Worm (Caenorhabditis elegans): ENCODE data around the gene cpt-6.

Gene cpt-6

DNA sequence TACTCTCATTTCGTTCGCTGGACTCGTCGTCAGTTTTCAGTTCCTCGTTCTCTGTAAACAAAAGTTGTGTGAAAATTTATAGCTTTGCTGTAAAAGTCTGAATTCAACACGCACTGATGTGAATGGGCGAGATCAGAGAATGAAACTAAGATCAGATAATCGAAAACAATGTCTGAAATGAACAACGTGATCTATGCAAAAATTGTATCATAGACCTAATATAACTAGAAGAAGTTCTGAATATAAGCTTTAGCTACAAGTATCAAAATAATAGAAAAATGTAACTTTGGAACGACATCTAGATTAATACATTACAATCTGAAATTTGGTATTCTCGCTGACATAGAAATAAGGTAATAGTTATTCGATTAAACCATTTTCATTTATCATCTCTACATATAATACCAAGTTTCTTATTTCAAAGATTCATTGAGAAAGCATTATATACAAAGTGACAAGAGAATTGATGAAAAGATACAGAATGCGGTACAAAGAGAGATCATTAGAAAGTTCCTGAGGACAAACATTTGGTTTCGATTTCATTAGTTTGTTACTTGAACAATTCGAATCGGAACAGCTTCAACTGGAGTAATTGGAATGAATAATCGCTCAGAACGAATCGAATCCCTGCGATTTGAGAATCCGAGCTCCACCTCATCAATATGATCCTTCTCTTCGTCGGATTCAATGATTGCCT is 10.6 kb upstream of the cpt-6 start, which contains the start of gene moc-2:
Gene moc-2, minus strand, starts transcription at position 51 of the 697 bp plus-strand sequence.
- TF ChIP-seq unc-62 (GFP tag; optimal IDR thresholded peaks at IDR 0.05 in 1 of 2) (peak in 1 of 2 experiments; percentile 76), unc-62 (tag; optimal IDR thresholded peaks at IDR 0.05) (no peak), zag-1 (tag; optimal IDR thresholded peaks at IDR 0.05) (no peak)

DNA sequence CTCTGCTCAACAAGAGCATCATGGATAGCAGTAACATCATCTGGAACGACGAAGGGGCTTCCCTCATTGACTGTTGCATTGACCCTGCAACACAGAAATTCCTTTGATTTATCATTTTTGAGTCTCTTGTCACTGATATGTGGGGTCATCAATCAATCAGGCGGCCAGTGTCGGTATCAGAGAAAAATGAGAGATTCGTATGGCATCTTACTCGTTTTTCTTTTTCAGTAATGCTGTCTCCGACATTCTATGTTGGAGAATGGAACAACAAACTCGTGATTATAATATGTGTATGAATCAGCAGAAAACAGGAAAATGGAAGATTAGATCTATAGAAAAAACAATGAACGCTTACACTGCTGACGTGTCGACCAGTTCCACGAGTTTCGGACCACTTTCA is 9.4 kb upstream of the cpt-6 start:
- TF ChIP-seq lir-3 (tag; optimal IDR thresholded peaks at IDR 0.05): no peak
- TF ChIP-seq hlh-11 (tag; optimal IDR thresholded peaks at IDR 0.05): peak; percentile 30
- TF ChIP-seq lim-7 (GFP tag; IDR thresholded peaks at IDR 0.05): no peak
- TF ChIP-seq nhr-77 (tag; optimal IDR thresholded peaks at IDR 0.05): peak; percentile 9
- TF ChIP-seq dmd-6 (GFP tag; IDR thresholded peaks at IDR 0.05): peak; percentile 34; the same call in 1 of the 2 replicates
- TF ChIP-seq nhr-41 (GFP tag; IDR thresholded peaks at IDR 0.05): no peak
- TF ChIP-seq nhr-28 (tag; optimal IDR thresholded peaks at IDR 0.05): peak; percentile 23
- TF ChIP-seq hlh-30 (tag; optimal IDR thresholded peaks at IDR 0.05; ENCODE audit: insufficient read depth): peak; percentile 35
- TF ChIP-seq daf-16 (GFP tag; optimal IDR thresholded peaks at IDR 0.05): no peak
- peak; percentile 37 for TF ChIP-seq daf-16 (tag; optimal IDR thresholded peaks at IDR 0.05)
- TF ChIP-seq hmg-1.1 (GFP tag; IDR thresholded peaks at IDR 0.05): no peak
- no peak for TF ChIP-seq pha-4 (GFP tag; IDR thresholded peaks at IDR 0.05)
- no peak for TF ChIP-seq pha-4 (tag; optimal IDR thresholded peaks at IDR 0.05)
- no peak for TF ChIP-seq madf-9 (GFP tag; conservative IDR thresholded peaks at IDR 0.05)
- 0 out of 2 replicates have a peak, but pooled peaks have one; percentile 53 for TF ChIP-seq ceh-20 (GFP tag; IDR thresholded peaks at IDR 0.05)
- no peak for TF ChIP-seq nhr-11 (tag; optimal IDR thresholded peaks at IDR 0.05)

- TF ChIP-seq ztf-7 (tag; optimal IDR thresholded peaks at IDR 0.05) (no peak), nhr-28 (tag; optimal IDR thresholded peaks at IDR 0.05) (peak; percentile 97), set-16 (GFP tag; IDR thresholded peaks at IDR 0.05) (no peak), rbr-2 (tag; optimal IDR thresholded peaks at IDR 0.05) (no peak), ceh-62 (tag; optimal IDR thresholded peaks at IDR 0.05) (no peak), pqm-1 (tag; optimal IDR thresholded peaks at IDR 0.05) (peak; percentile 37), nhr-48 (tag; optimal IDR thresholded peaks at IDR 0.05) (no peak), nhr-77 (tag; optimal IDR thresholded peaks at IDR 0.05) (peak; percentile 96), unc-62 (GFP tag; optimal IDR thresholded peaks at IDR 0.05 in 1 of 2) (no peak), unc-62 (tag; optimal IDR thresholded peaks at IDR 0.05) (no peak), daf-16 (GFP tag; optimal IDR thresholded peaks at IDR 0.05) (no peak), daf-16 (tag; optimal IDR thresholded peaks at IDR 0.05) (peak; percentile 71), mes-2 (tag; optimal IDR thresholded peaks at IDR 0.05; ENCODE audit: poor library complexity, severe bottlenecking) (no peak), fkh-10 (GFP tag; optimal IDR thresholded peaks at IDR 0.05) (no peak), aly-2 (tag; optimal IDR thresholded peaks at IDR 0.05) (no peak)
Observed at ce11 chrV:6498903-6499302, 5.2 kb upstream of the cpt-6 start, which contains the start of gene W01A11.1. Gene W01A11.1 (plus strand): TSS chrV:6499224.

ce11 chrV:6498441-6498840 is 4.7 kb upstream of the cpt-6 start:
- TF ChIP-seq ztf-11 (tag; optimal IDR thresholded peaks at IDR 0.05): no peak
- no peak for TF ChIP-seq nhr-237 (tag; optimal IDR thresholded peaks at IDR 0.05)
- no peak for TF ChIP-seq aly-2 (tag; optimal IDR thresholded peaks at IDR 0.05)
- no peak for TF ChIP-seq nhr-10 (tag; optimal IDR thresholded peaks at IDR 0.05)
- TF ChIP-seq aha-1 (tag): peak; percentile 92
- no peak for TF ChIP-seq dmd-8 (GFP tag; IDR thresholded peaks at IDR 0.05)
- TF ChIP-seq mep-1 (tag; optimal IDR thresholded peaks at IDR 0.05): no peak
- TF ChIP-seq ztf-7 (tag; optimal IDR thresholded peaks at IDR 0.05): no peak
- no peak for TF ChIP-seq ZK546.5 (tag; optimal IDR thresholded peaks at IDR 0.05)
- TF ChIP-seq zfp-2 (tag; optimal IDR thresholded peaks at IDR 0.05): no peak
- TF ChIP-seq hlh-30 (tag; optimal IDR thresholded peaks at IDR 0.05; ENCODE audit: insufficient read depth): peak; percentile 6
- no peak for TF ChIP-seq daf-16 (GFP tag; optimal IDR thresholded peaks at IDR 0.05)
- TF ChIP-seq daf-16 (tag; optimal IDR thresholded peaks at IDR 0.05): peak; percentile 55
- TF ChIP-seq fkh-10 (GFP tag; optimal IDR thresholded peaks at IDR 0.05): peak; percentile 13
- TF ChIP-seq nhr-28 (tag; optimal IDR thresholded peaks at IDR 0.05): peak; percentile 74

Measured in whole organism, L4 larva.